Worm (Caenorhabditis elegans) whole organism, L1 larva: Measurements from ENCODE around the gene idpc-1.

ENCODE experiments used
- C04F5.9 ChIP-seq: sonication (generic microtip); optimal IDR thresholded peaks from 2 replicates; lab custom pipeline; 2016; ENCODE audit warnings: missing genetic modification characterization, missing compliant biosample characterization
- ama-1 ChIP-seq: fragments of 150-350 bp; optimal IDR thresholded peaks from 2 replicates; lab custom pipeline; 2014
- ceh-8 ChIP-seq: fragments of 200-800 bp; sonication (Bioruptor generic); optimal IDR thresholded peaks from 2 replicates; lab custom pipeline; 2018; ENCODE audit warnings: mild to moderate bottlenecking, missing genetic modification characterization, moderate library complexity, missing compliant biosample characterization
- elt-2 ChIP-seq: sonication (generic microtip); optimal IDR thresholded peaks from 2 replicates; lab custom pipeline; 2016; ENCODE audit warnings: missing genetic modification characterization, mild to moderate bottlenecking, inconsistent platforms, missing compliant biosample characterization, missing genetic modification reagents
- fkh-10 ChIP-seq: sonication (generic microtip); optimal IDR thresholded peaks from 2 replicates; lab custom pipeline; 2017; ENCODE audit warnings: missing biosample characterization, missing genetic modification reagents, missing genetic modification characterization
- fos-1 ChIP-seq: fragments of 150-350 bp; optimal IDR thresholded peaks from 2 replicates; lab custom pipeline; 2014; ENCODE audit warnings: missing biosample characterization, missing genetic modification characterization
- hlh-17 ChIP-seq: fragments of 200-800 bp; sonication (Bioruptor generic); optimal IDR thresholded peaks from 2 replicates; lab custom pipeline; 2018; ENCODE audit warnings: missing genetic modification characterization, mild to moderate bottlenecking, missing compliant biosample characterization, moderate library complexity, borderline replicate concordance
- hlh-4 ChIP-seq: sonication (generic microtip); optimal IDR thresholded peaks from 2 replicates; lab custom pipeline; 2016; ENCODE audit warnings: mild to moderate bottlenecking, missing genetic modification characterization, missing compliant biosample characterization
- irx-1 ChIP-seq: sonication (generic microtip); optimal IDR thresholded peaks from 2 replicates; lab custom pipeline; 2016; ENCODE audit warnings: missing genetic modification characterization, missing compliant biosample characterization
- jun-1 ChIP-seq: fragments of 150-350 bp; optimal IDR thresholded peaks from 2 replicates; lab custom pipeline; 2014; ENCODE audit warnings: missing biosample characterization, missing genetic modification reagents, missing genetic modification characterization
- lin-15B ChIP-seq: fragments of 150-350 bp; sonication (generic microtip); optimal IDR thresholded peaks from 3 replicates; lab custom pipeline; 2014; ENCODE audit warnings: missing biosample characterization, missing genetic modification characterization
- lin-39 ChIP-seq: fragments of 150-350 bp; optimal IDR thresholded peaks from 2 replicates; lab custom pipeline; 2014; ENCODE audit warnings: missing biosample characterization, missing genetic modification reagents, missing genetic modification characterization
- lsy-2 ChIP-seq, 2 experiments: fragments of 150-350 bp; optimal IDR thresholded peaks; 2 replicates each; lab custom pipeline; 2014; ENCODE audit warnings: missing biosample characterization in 2 of 2, missing genetic modification characterization in 2 of 2
- mep-1 ChIP-seq: fragments of 150-350 bp; optimal IDR thresholded peaks from 2 replicates; lab custom pipeline; 2014; ENCODE audit warnings: missing biosample characterization, missing genetic modification characterization
- nhr-11 ChIP-seq: fragments of 150-350 bp; optimal IDR thresholded peaks from 2 replicates; lab custom pipeline; 2014; ENCODE audit warnings: missing biosample characterization, missing genetic modification characterization
- nhr-28 ChIP-seq: fragments of 150-350 bp; optimal IDR thresholded peaks from 2 replicates; lab custom pipeline; 2014; ENCODE audit warnings: missing biosample characterization, missing genetic modification characterization
- nhr-77 ChIP-seq: fragments of 150-350 bp; optimal IDR thresholded peaks from 2 replicates; lab custom pipeline; 2014; ENCODE audit warnings: missing biosample characterization, missing genetic modification characterization
- nhr-90 ChIP-seq: sonication (generic microtip); optimal IDR thresholded peaks from 2 replicates; lab custom pipeline; 2016; ENCODE audit warnings: mild to moderate bottlenecking, missing genetic modification characterization, missing compliant biosample characterization; ENCODE audit not compliant: poor library complexity
- snpc-4 ChIP-seq: fragments of 150-350 bp; optimal IDR thresholded peaks from 2 replicates; lab custom pipeline; 2014; ENCODE audit warnings: missing biosample characterization, missing genetic modification characterization
- unc-130 ChIP-seq: fragments of 150-350 bp; optimal IDR thresholded peaks from 2 replicates; lab custom pipeline; 2017; ENCODE audit warnings: missing biosample characterization, missing genetic modification characterization, inconsistent platforms
- vab-15 ChIP-seq: sonication (generic microtip); optimal IDR thresholded peaks from 2 replicates; lab custom pipeline; 2017; ENCODE audit warnings: missing genotype, mild to moderate bottlenecking, missing genetic modification characterization, missing compliant biosample characterization

The idpc-1 gene

ce11 chrIII:11474674-11475306, 47.8 kb downstream of the idpc-1 start:
- TF ChIP-seq ceh-8 (GFP tag; lab: Kevin White, UChicago) (peak; percentile 20), fos-1 (tag; lab: Kevin White, UChicago) (no peak), nhr-77 (no peak)

ce11 chrIII:11477307-11477706, 50.3 kb downstream of the idpc-1 start:
- TF ChIP-seq irx-1 (tag; lab: Kevin White, UChicago) (no peak), lin-15B (tag; lab: Kevin White, UChicago) (no peak), jun-1 (tag; lab: Kevin White, UChicago) (no peak), lsy-2 (tag; optimal IDR thresholded peaks at IDR 0.05; lab: Kevin White, UChicago) (no peak), nhr-28 (tag; lab: Kevin White, UChicago) (no peak), ama-1 (lab: Kevin White, UChicago) (no peak), elt-2 (tag; lab: Kevin White, UChicago) (no peak), unc-130 (no peak), hlh-17 (no peak), snpc-4 (tag; lab: Kevin White, UChicago) (no peak), lin-39 (no peak), hlh-4 (tag; lab: Kevin White, UChicago) (no peak), C04F5.9 (no peak), nhr-77 (no peak), nhr-11 (tag; lab: Kevin White, UChicago) (no peak), mep-1 (tag; lab: Kevin White, UChicago) (no peak), nhr-90 (tag; lab: Kevin White, UChicago) (no peak), fkh-10 (GFP tag; lab: Kevin White, UChicago) (no peak), vab-15 (tag; lab: Kevin White, UChicago) (no peak)
